Worm (Caenorhabditis elegans) whole organism, L2 larva: ENCODE measurements around the gene T24H10.5.

Source experiments
- C34F6.9 ChIP-seq: fragments of 150-350 bp; optimal IDR thresholded peaks from 2 replicates; lab custom pipeline; 2014; ENCODE audit warnings: missing biosample characterization, missing genetic modification characterization
- F13H6.1 ChIP-seq: sonication (generic microtip); optimal IDR thresholded peaks from 2 replicates; lab custom pipeline; 2016; ENCODE audit warnings: missing genetic modification characterization, missing compliant biosample characterization
- R02D3.7 ChIP-seq: fragments of 150-350 bp; optimal IDR thresholded peaks from 2 replicates; lab custom pipeline; 2014; ENCODE audit warnings: missing biosample characterization, missing genetic modification characterization
- Y55F3AM.14 ChIP-seq: fragments of 200-800 bp; sonication (Bioruptor generic); optimal IDR thresholded peaks from 2 replicates; lab custom pipeline; 2018; ENCODE audit warnings: mild to moderate bottlenecking, missing genetic modification characterization, missing compliant biosample characterization
- ZK546.5 ChIP-seq: sonication (generic microtip); optimal IDR thresholded peaks from 2 replicates; lab custom pipeline; 2017; ENCODE audit warnings: missing biosample characterization, missing genetic modification characterization
- alr-1 ChIP-seq: fragments of 150-350 bp; optimal IDR thresholded peaks from 2 replicates; lab custom pipeline; 2014; ENCODE audit warnings: missing biosample characterization, missing genetic modification characterization
- aly-2 ChIP-seq: fragments of 150-350 bp; optimal IDR thresholded peaks from 2 replicates; lab custom pipeline; 2014; ENCODE audit warnings: missing biosample characterization, missing genetic modification characterization
- ama-1 ChIP-seq: fragments of 150-350 bp; optimal IDR thresholded peaks from 2 replicates; lab custom pipeline; 2018; ENCODE audit warnings: inconsistent platforms
- blmp-1 ChIP-seq: sonication (generic microtip); optimal IDR thresholded peaks from 2 replicates; lab custom pipeline; 2017; ENCODE audit warnings: missing genetic modification characterization, mild to moderate bottlenecking, missing compliant biosample characterization, antibody characterized with exemption, moderate library complexity; ENCODE audit not compliant: insufficient read depth
- ceh-16 ChIP-seq: fragments of 150-350 bp; optimal IDR thresholded peaks from 2 replicates; lab custom pipeline; 2014; ENCODE audit warnings: missing biosample characterization, missing genetic modification characterization
- ceh-82 ChIP-seq: fragments of 150-350 bp; optimal IDR thresholded peaks from 2 replicates; lab custom pipeline; 2014; ENCODE audit warnings: missing biosample characterization, missing genetic modification characterization
- crh-2 ChIP-seq: sonication (generic microtip); optimal IDR thresholded peaks from 2 replicates; lab custom pipeline; 2017; ENCODE audit warnings: missing biosample characterization, missing genetic modification characterization
- dmd-4 ChIP-seq: sonication (generic microtip); optimal IDR thresholded peaks from 2 replicates; lab custom pipeline; 2017; ENCODE audit warnings: missing biosample characterization, missing genetic modification characterization
- egl-27 ChIP-seq: sonication (generic microtip); optimal IDR thresholded peaks from 3 replicates; lab custom pipeline; 2017; ENCODE audit warnings: missing biosample characterization, missing genetic modification reagents, missing genetic modification characterization
- elt-1 ChIP-seq: fragments of 150-350 bp; optimal IDR thresholded peaks from 2 replicates; lab custom pipeline; 2014; ENCODE audit warnings: missing biosample characterization, missing genetic modification characterization
- elt-3 ChIP-seq: sonication (generic microtip); optimal IDR thresholded peaks from 2 replicates; lab custom pipeline; 2017; ENCODE audit warnings: missing biosample characterization, missing genetic modification characterization
- fos-1 ChIP-seq: fragments of 150-350 bp; optimal IDR thresholded peaks from 2 replicates; lab custom pipeline; 2014; ENCODE audit warnings: missing biosample characterization, missing genetic modification characterization
- gmeb-1 ChIP-seq: fragments of 150-350 bp; optimal IDR thresholded peaks from 2 replicates; lab custom pipeline; 2014; ENCODE audit warnings: missing biosample characterization, missing genetic modification characterization
- lin-11 ChIP-seq: fragments of 150-350 bp; sonication (generic microtip); optimal IDR thresholded peaks from 2 replicates; lab custom pipeline; 2014; ENCODE audit warnings: missing biosample characterization, missing genetic modification characterization, inconsistent platforms, mixed read lengths
- lin-13 ChIP-seq: fragments of 150-350 bp; optimal IDR thresholded peaks from 2 replicates; lab custom pipeline; 2014; ENCODE audit warnings: missing biosample characterization, missing genetic modification reagents, missing genetic modification characterization
- lin-39 ChIP-seq: fragments of 150-350 bp; optimal IDR thresholded peaks from 2 replicates; lab custom pipeline; 2014; ENCODE audit warnings: missing biosample characterization, missing genetic modification reagents, missing genetic modification characterization
- lsy-2 ChIP-seq, 2 experiments: fragments of 150-350 bp in 1 of 2; sonication (generic microtip) in 1 of 2; optimal IDR thresholded peaks; 2 replicates each; lab custom pipeline; 2014 to 2017; ENCODE audit warnings: missing biosample characterization in 2 of 2, missing genetic modification characterization in 2 of 2
- mab-5 ChIP-seq: fragments of 150-350 bp; optimal IDR thresholded peaks from 2 replicates; lab custom pipeline; 2014; ENCODE audit warnings: missing biosample characterization, missing genetic modification characterization
- mbf-1 ChIP-seq: sonication (generic microtip); optimal IDR thresholded peaks from 2 replicates; lab custom pipeline; 2017; ENCODE audit warnings: missing biosample characterization, missing genetic modification characterization
- mdl-1 ChIP-seq, 2 experiments: fragments of 150-350 bp in 1 of 2; sonication (generic microtip) in 1 of 2; optimal IDR thresholded peaks; 2 replicates each; lab custom pipeline; 2017; ENCODE audit warnings: missing biosample characterization in 2 of 2, missing genetic modification characterization in 2 of 2
- nhr-10 ChIP-seq: sonication (generic microtip); optimal IDR thresholded peaks from 2 replicates; lab custom pipeline; 2017; ENCODE audit warnings: missing biosample characterization, missing genetic modification characterization
- nhr-11 ChIP-seq: fragments of 150-350 bp; optimal IDR thresholded peaks from 2 replicates; lab custom pipeline; 2014; ENCODE audit warnings: missing biosample characterization, missing genetic modification characterization
- nhr-12 ChIP-seq: fragments of 150-350 bp; optimal IDR thresholded peaks from 2 replicates; lab custom pipeline; 2014; ENCODE audit warnings: missing biosample characterization, missing genetic modification characterization
- nhr-129 ChIP-seq: fragments of 150-350 bp; optimal IDR thresholded peaks from 2 replicates; lab custom pipeline; 2014; ENCODE audit warnings: missing biosample characterization, missing genetic modification characterization
- nhr-21 ChIP-seq: fragments of 150-350 bp; optimal IDR thresholded peaks from 2 replicates; lab custom pipeline; 2014; ENCODE audit warnings: missing biosample characterization, missing genetic modification characterization
- nhr-23 ChIP-seq: fragments of 150-350 bp; optimal IDR thresholded peaks from 2 replicates; lab custom pipeline; 2014; ENCODE audit warnings: missing biosample characterization, missing genetic modification reagents, missing genetic modification characterization
- nhr-237 ChIP-seq: fragments of 150-350 bp; optimal IDR thresholded peaks from 2 replicates; lab custom pipeline; 2014; ENCODE audit warnings: missing biosample characterization, missing genetic modification characterization
- nhr-25 ChIP-seq: fragments of 150-350 bp; sonication (generic microtip); optimal IDR thresholded peaks from 3 replicates; lab custom pipeline; 2014; ENCODE audit warnings: missing biosample characterization, missing genetic modification characterization
- nhr-6 ChIP-seq: fragments of 150-350 bp; optimal IDR thresholded peaks from 2 replicates; lab custom pipeline; 2014; ENCODE audit warnings: missing biosample characterization, missing genetic modification characterization
- nhr-77 ChIP-seq: fragments of 150-350 bp; optimal IDR thresholded peaks from 2 replicates; lab custom pipeline; 2014; ENCODE audit warnings: missing biosample characterization, missing genetic modification characterization
- peb-1 ChIP-seq: fragments of 150-350 bp; optimal IDR thresholded peaks from 2 replicates; lab custom pipeline; 2014; ENCODE audit warnings: missing biosample characterization, missing genetic modification characterization
- sem-4 ChIP-seq: fragments of 150-350 bp; optimal IDR thresholded peaks from 2 replicates; lab custom pipeline; 2014; ENCODE audit warnings: missing biosample characterization, missing genetic modification reagents, missing genetic modification characterization
- skn-1 ChIP-seq: sonication (generic microtip); optimal IDR thresholded peaks from 2 replicates; lab custom pipeline; 2017; ENCODE audit warnings: missing biosample characterization, missing genetic modification characterization
- sma-3 ChIP-seq: sonication (generic microtip); optimal IDR thresholded peaks from 2 replicates; lab custom pipeline; 2016; ENCODE audit warnings: missing genetic modification reagents, missing genetic modification characterization, missing compliant biosample characterization
- sma-9 ChIP-seq, 2 experiments: fragments of 150-350 bp in 1 of 2; sonication (generic microtip) in 1 of 2; optimal IDR thresholded peaks; 2 replicates each; lab custom pipeline; 2014 to 2016; ENCODE audit warnings: missing genetic modification characterization in 2 of 2, mild to moderate bottlenecking in 1 of 2, missing biosample characterization in 1 of 2, missing compliant biosample characterization in 1 of 2, missing genetic modification reagents in 1 of 2, moderate library complexity in 1 of 2
- snpc-4 ChIP-seq: fragments of 150-350 bp; optimal IDR thresholded peaks from 2 replicates; lab custom pipeline; 2014; ENCODE audit warnings: missing biosample characterization, missing genetic modification characterization
- unc-39 ChIP-seq: fragments of 150-350 bp; optimal IDR thresholded peaks from 2 replicates; lab custom pipeline; 2014; ENCODE audit warnings: missing biosample characterization, missing genetic modification characterization
- unc-55 ChIP-seq: fragments of 150-350 bp; sonication (generic microtip); optimal IDR thresholded peaks from 3 replicates; lab custom pipeline; 2014; ENCODE audit warnings: missing biosample characterization, missing genetic modification reagents, missing genetic modification characterization
- unc-62 ChIP-seq: fragments of 150-350 bp; optimal IDR thresholded peaks from 2 replicates; lab custom pipeline; 2014; ENCODE audit warnings: missing biosample characterization, missing genetic modification reagents, missing genetic modification characterization
- zag-1 ChIP-seq: fragments of 150-350 bp; optimal IDR thresholded peaks from 2 replicates; lab custom pipeline; 2014; ENCODE audit warnings: missing biosample characterization, missing genetic modification characterization
- ztf-1 ChIP-seq: fragments of 200-800 bp; sonication (Bioruptor generic); conservative IDR thresholded peaks from 2 replicates; pipeline ENCODE4 v1.3.6; 2022; ENCODE audit warnings: missing genetic modification characterization, missing compliant biosample characterization
- ztf-11 ChIP-seq: sonication (generic microtip); optimal IDR thresholded peaks from 2 replicates; lab custom pipeline; 2017; ENCODE audit warnings: missing biosample characterization, missing genetic modification characterization
- ztf-4 ChIP-seq: fragments of 150-350 bp; optimal IDR thresholded peaks from 2 replicates; lab custom pipeline; 2014; ENCODE audit warnings: missing biosample characterization, missing genetic modification characterization

T24H10.5 gene

ce11 chrII:9056215-9056819 lies 44.6 kb upstream of the T24H10.5 start:
- no peak for TF ChIP-seq alr-1 (tag; lab: Kevin White, UChicago)
- no peak for TF ChIP-seq ztf-4 (tag; lab: Kevin White, UChicago)
- no peak for TF ChIP-seq nhr-77 (tag; lab: Kevin White, UChicago)
- no peak for TF ChIP-seq nhr-10
- no peak for TF ChIP-seq mbf-1 (tag; lab: Kevin White, UChicago)
- TF ChIP-seq elt-3: no peak
- TF ChIP-seq ama-1: no peak
- TF ChIP-seq skn-1 (tag; lab: Kevin White, UChicago): no peak
- TF ChIP-seq ztf-1 (GFP tag; lab: Robert Waterston, UW): no peak
- no peak for TF ChIP-seq zag-1 (tag; lab: Kevin White, UChicago)
- no peak for TF ChIP-seq nhr-25 (tag; lab: Kevin White, UChicago)
- TF ChIP-seq lin-39 (tag; lab: Kevin White, UChicago): no peak
- TF ChIP-seq ztf-11 (tag; lab: Kevin White, UChicago): no peak
- TF ChIP-seq snpc-4 (tag; lab: Kevin White, UChicago): no peak
- no peak for TF ChIP-seq gmeb-1 (tag; lab: Kevin White, UChicago)
- TF ChIP-seq nhr-11 (tag; lab: Kevin White, UChicago): no peak

- TF ChIP-seq ceh-82 (tag; lab: Kevin White, UChicago) (no peak), Y55F3AM.14 (GFP tag; lab: Kevin White, UChicago) (no peak), sem-4 (tag; lab: Kevin White, UChicago) (peak; percentile 67), sma-3 (GFP tag; lab: Kevin White, UChicago) (peak; percentile 73), lsy-2 (tag; optimal IDR thresholded peaks at IDR 0.05; lab: Kevin White, UChicago) (peak; percentile 43 to 89), mab-5 (tag; lab: Kevin White, UChicago) (no peak), lin-13 (peak; percentile 78), sma-9 (GFP tag; optimal IDR thresholded peaks at IDR 0.05; lab: Kevin White, UChicago) (peak; percentile 74), sma-9 (tag; optimal IDR thresholded peaks at IDR 0.05; lab: Kevin White, UChicago) (no peak), C34F6.9 (peak; percentile 91), skn-1 (tag; lab: Kevin White, UChicago) (no peak), ztf-11 (tag; lab: Kevin White, UChicago) (no peak), zag-1 (tag; lab: Kevin White, UChicago) (peak; percentile 34), dmd-4 (tag; lab: Kevin White, UChicago) (no peak), lin-11 (tag; lab: Kevin White, UChicago) (peak; percentile 86), nhr-12 (no peak), crh-2 (tag; lab: Kevin White, UChicago) (peak; percentile 92), gmeb-1 (tag; lab: Kevin White, UChicago) (peak; percentile 69), peb-1 (no peak), unc-62 (no peak), nhr-6 (tag; lab: Kevin White, UChicago) (peak; percentile 26), alr-1 (tag; lab: Kevin White, UChicago) (no peak), ztf-1 (GFP tag; lab: Robert Waterston, UW) (no peak), ztf-4 (tag; lab: Kevin White, UChicago) (peak; percentile 64), F13H6.1 (tag; lab: Kevin White, UChicago) (peak; percentile 63), ceh-16 (peak; percentile 8), fos-1 (peak; percentile 82), nhr-21 (tag; lab: Kevin White, UChicago) (peak; percentile 46), ZK546.5 (tag; lab: Kevin White, UChicago) (no peak), egl-27 (tag; lab: Kevin White, UChicago) (no peak), nhr-77 (tag; lab: Kevin White, UChicago) (no peak), R02D3.7 (no peak), aly-2 (no peak), nhr-25 (tag; lab: Kevin White, UChicago) (peak; percentile 72), lin-39 (tag; lab: Kevin White, UChicago) (no peak), snpc-4 (tag; lab: Kevin White, UChicago) (no peak), nhr-23 (tag; lab: Kevin White, UChicago) (no peak), unc-55 (peak; percentile 91), nhr-10 (no peak), ama-1 (peak; percentile 33), nhr-237 (tag; lab: Kevin White, UChicago) (no peak), unc-39 (no peak), mbf-1 (tag; lab: Kevin White, UChicago) (no peak), nhr-129 (peak; percentile 90), blmp-1 (peak; percentile 56), elt-3 (no peak), mdl-1 (tag; optimal IDR thresholded peaks at IDR 0.05; lab: Kevin White, UChicago) (no peak), nhr-11 (tag; lab: Kevin White, UChicago) (no peak), elt-1 (tag; lab: Kevin White, UChicago) (no peak)
- TF ChIP-seq, all 48 proteins: peak for 21
Measured at ce11 chrII:9057035-9057668, 43.7 kb upstream of the T24H10.5 start, which contains the start of gene rpl-32. rpl-32 (minus strand) TSS chrII:9057085.
